Worm (Caenorhabditis elegans) whole organism, late embryonic: Measurements from ENCODE around the gene Y60A3A.23.

ENCODE experiments used
- ceh-9 ChIP-seq: sonication (generic microtip); optimal IDR thresholded peaks from 2 replicates; lab custom pipeline; 2016; ENCODE audit warnings: mild to moderate bottlenecking, missing genetic modification characterization, inconsistent platforms, missing compliant biosample characterization
- fkh-10 ChIP-seq: fragments of 150-350 bp; optimal IDR thresholded peaks from 2 replicates; lab custom pipeline; 2014; ENCODE audit warnings: missing biosample characterization, missing genetic modification reagents, missing genetic modification characterization
- hlh-30 ChIP-seq: sonication (generic microtip); optimal IDR thresholded peaks from 2 replicates; lab custom pipeline; 2017; ENCODE audit warnings: antibody characterized with exemption, missing genetic modification characterization, missing compliant biosample characterization; ENCODE audit not compliant: insufficient read depth
- pqm-1 ChIP-seq: sonication (generic microtip); optimal IDR thresholded peaks from 2 replicates; lab custom pipeline; 2016; ENCODE audit warnings: missing genetic modification characterization, missing compliant biosample characterization

- no peak for TF ChIP-seq pqm-1 (tag; lab: Kevin White, UChicago)
- TF ChIP-seq fkh-10 (GFP tag; lab: Kevin White, UChicago) = no peak
- TF ChIP-seq hlh-30 = no peak
- TF ChIP-seq ceh-9 (tag; lab: Kevin White, UChicago) = no peak
These were observed 4.1 kb downstream of the Y60A3A.23 start, which contains the start of gene Y60A3A.21 for ce11 chrV:20011654-20012053.
